Worm (Caenorhabditis elegans) whole organism, mixed stage, embryonic: ENCODE measurements around the gene F44G4.6.
A peak's percentile ranks its signal among the peaks of the same experiment; 100 is the strongest.

Source experiments
- M03D4.4 ChIP-seq: sonication (generic microtip); optimal IDR thresholded peaks from 2 replicates; lab custom pipeline; 2017; ENCODE audit warnings: mild to moderate bottlenecking, missing genetic modification characterization, missing compliant biosample characterization
- bed-3 ChIP-seq: fragments of 200-800 bp; sonication (Bioruptor generic); optimal IDR thresholded peaks from 3 replicates; lab custom pipeline; 2018; ENCODE audit warnings: mild to moderate bottlenecking, missing genetic modification characterization, moderate library complexity, missing compliant biosample characterization
- blmp-1 ChIP-seq: fragments of 150-350 bp; optimal IDR thresholded peaks from 2 replicates; lab custom pipeline; 2014; ENCODE audit warnings: missing biosample characterization, missing genetic modification characterization
- ceh-39 ChIP-seq: fragments of 150-350 bp; optimal IDR thresholded peaks from 2 replicates; lab custom pipeline; 2014; ENCODE audit warnings: missing biosample characterization, missing genetic modification characterization
- ceh-43 ChIP-seq: fragments of 200-800 bp; sonication (Bioruptor generic); optimal IDR thresholded peaks from 2 replicates; lab custom pipeline; 2018; ENCODE audit warnings: mild to moderate bottlenecking, missing genetic modification characterization, moderate library complexity, missing compliant biosample characterization
- ceh-83 ChIP-seq: fragments of 200-800 bp; sonication (Bioruptor generic); optimal IDR thresholded peaks from 2 replicates; lab custom pipeline; 2018; ENCODE audit warnings: mild to moderate bottlenecking, missing genetic modification characterization, missing compliant biosample characterization
- ces-1 ChIP-seq: fragments of 150-350 bp; optimal IDR thresholded peaks from 2 replicates; lab custom pipeline; 2014; ENCODE audit warnings: missing biosample characterization, missing genetic modification reagents, missing genetic modification characterization
- cnd-1 ChIP-seq: fragments of 200-800 bp; sonication (Bioruptor generic); optimal IDR thresholded peaks from 2 replicates; lab custom pipeline; 2018; ENCODE audit warnings: mild to moderate bottlenecking, missing genetic modification characterization, missing compliant biosample characterization
- elt-1 ChIP-seq: sonication (generic microtip); optimal IDR thresholded peaks from 2 replicates; lab custom pipeline; 2017; ENCODE audit warnings: missing genetic modification characterization, mild to moderate bottlenecking, missing compliant biosample characterization, antibody characterized with exemption, moderate library complexity, borderline replicate concordance; ENCODE audit not compliant: insufficient read depth
- elt-3 ChIP-seq: fragments of 150-350 bp; optimal IDR thresholded peaks from 2 replicates; lab custom pipeline; 2014; ENCODE audit warnings: missing biosample characterization, missing genetic modification characterization
- ham-2 ChIP-seq: fragments of 200-800 bp; sonication (Bioruptor generic); optimal IDR thresholded peaks from 2 replicates; lab custom pipeline; 2018; ENCODE audit warnings: mild to moderate bottlenecking, missing genetic modification characterization, missing compliant biosample characterization
- hlh-1 ChIP-seq: fragments of 150-350 bp; optimal IDR thresholded peaks from 2 replicates; lab custom pipeline; 2014; ENCODE audit warnings: missing biosample characterization, missing genetic modification reagents, missing genetic modification characterization
- lin-13 ChIP-seq: fragments of 150-350 bp; optimal IDR thresholded peaks from 2 replicates; lab custom pipeline; 2014; ENCODE audit warnings: missing biosample characterization, missing genetic modification characterization
- lsy-2 ChIP-seq: fragments of 150-350 bp; optimal IDR thresholded peaks from 2 replicates; lab custom pipeline; 2014; ENCODE audit warnings: missing biosample characterization, missing genetic modification characterization
- mab-5 ChIP-seq: fragments of 150-350 bp; optimal IDR thresholded peaks from 2 replicates; lab custom pipeline; 2014; ENCODE audit warnings: missing biosample characterization, missing genetic modification characterization
- mls-2 ChIP-seq: sonication (generic microtip); optimal IDR thresholded peaks from 2 replicates; lab custom pipeline; 2016; ENCODE audit warnings: mild to moderate bottlenecking, missing genetic modification characterization, moderate library complexity, missing compliant biosample characterization
- nhr-12 ChIP-seq: fragments of 150-350 bp; optimal IDR thresholded peaks from 2 replicates; lab custom pipeline; 2014; ENCODE audit warnings: missing biosample characterization, missing genetic modification characterization
- nhr-2 ChIP-seq: fragments of 150-350 bp; optimal IDR thresholded peaks from 2 replicates; lab custom pipeline; 2014; ENCODE audit warnings: missing biosample characterization, missing genetic modification characterization
- nhr-237 ChIP-seq: fragments of 150-350 bp; optimal IDR thresholded peaks from 2 replicates; lab custom pipeline; 2014; ENCODE audit warnings: missing biosample characterization, missing genetic modification characterization
- nhr-28 ChIP-seq: fragments of 150-350 bp; optimal IDR thresholded peaks from 2 replicates; lab custom pipeline; 2014; ENCODE audit warnings: missing biosample characterization, missing genetic modification characterization
- pha-4 ChIP-seq: fragments of 150-350 bp; optimal IDR thresholded peaks from 2 replicates; lab custom pipeline; 2018; ENCODE audit warnings: missing biosample characterization, missing genetic modification reagents, missing genetic modification characterization
- sem-2 ChIP-seq: fragments of 200-800 bp; sonication (Bioruptor generic); optimal IDR thresholded peaks from 2 replicates; lab custom pipeline; 2018; ENCODE audit warnings: mild to moderate bottlenecking, missing genetic modification characterization, missing compliant biosample characterization
- snpc-4 ChIP-seq: fragments of 150-350 bp; optimal IDR thresholded peaks from 2 replicates; lab custom pipeline; 2014; ENCODE audit warnings: missing biosample characterization, missing genetic modification characterization
- sptf-1 ChIP-seq: sonication (generic microtip); optimal IDR thresholded peaks from 2 replicates; lab custom pipeline; 2017; ENCODE audit warnings: mild to moderate bottlenecking, missing genetic modification characterization, moderate library complexity, missing compliant biosample characterization
- tbx-8 ChIP-seq: fragments of 200-800 bp; sonication (Bioruptor generic); optimal IDR thresholded peaks from 2 replicates; lab custom pipeline; 2018; ENCODE audit warnings: mild to moderate bottlenecking, missing genetic modification characterization, moderate library complexity, missing compliant biosample characterization
- unc-120 ChIP-seq: sonication (generic microtip); optimal IDR thresholded peaks from 2 replicates; lab custom pipeline; 2017; ENCODE audit warnings: missing genetic modification characterization, missing compliant biosample characterization; ENCODE audit not compliant: poor library complexity, severe bottlenecking
- zip-8 ChIP-seq: fragments of 150-350 bp; optimal IDR thresholded peaks from 2 replicates; lab custom pipeline; 2014; ENCODE audit warnings: missing biosample characterization, missing genetic modification characterization
- ztf-11 ChIP-seq: fragments of 150-350 bp; optimal IDR thresholded peaks from 2 replicates; lab custom pipeline; 2014; ENCODE audit warnings: missing biosample characterization, missing genetic modification characterization

F44G4.6 gene

DNA sequence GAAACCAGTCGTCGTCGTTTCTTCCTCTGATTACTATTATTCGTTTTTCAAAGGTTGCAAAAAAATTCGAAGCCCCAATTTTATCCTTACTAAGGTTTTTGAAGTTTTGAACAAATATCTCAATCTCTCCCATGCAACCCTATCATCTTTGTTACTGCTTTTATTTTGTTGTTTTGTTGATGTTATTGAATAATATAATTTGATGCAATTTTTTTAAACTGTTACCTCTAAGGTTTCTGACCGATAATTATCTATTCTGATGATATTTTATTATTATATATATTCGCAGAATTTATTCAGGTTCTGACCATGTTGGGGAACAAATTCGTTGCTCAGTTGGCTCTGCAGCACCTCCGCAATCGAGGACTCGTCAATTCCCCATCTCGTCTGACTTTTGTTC, 5.5 kb downstream of the F44G4.6 start, which contains the start of gene ndub-2:
Gene ndub-2 (plus strand): TSS at position 301 of the 400 bp plus-strand sequence.
- TF ChIP-seq mls-2 (tag; lab: Kevin White, UChicago), result no peak
- no peak for TF ChIP-seq unc-120 (tag; lab: Kevin White, UChicago)

DNA sequence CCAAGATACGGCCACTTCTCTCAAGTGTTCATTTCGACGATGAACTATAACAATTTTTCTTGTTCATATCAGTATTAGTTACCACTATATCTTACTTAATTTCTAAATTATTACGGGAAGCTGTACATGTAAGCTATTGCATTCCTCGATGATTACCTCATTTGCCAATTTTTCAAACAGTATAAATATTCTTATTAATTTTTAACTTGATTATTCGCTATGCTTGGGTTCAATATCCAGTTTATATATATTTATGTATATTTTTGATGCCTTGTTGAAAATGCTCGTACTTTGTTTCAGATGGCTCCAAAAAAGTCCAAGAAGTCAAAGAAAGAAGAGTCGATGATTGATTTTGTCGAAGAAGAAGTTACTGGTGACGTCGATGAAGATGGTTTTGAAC, 7.3 kb downstream of the F44G4.6 start, which contains the start of gene F44G4.1:
Gene F44G4.1 (plus strand): TSS at position 301 of the 400 bp plus-strand sequence.
- TF ChIP-seq bed-3 (GFP tag; lab: Kevin White, UChicago), result no peak
- no peak for TF ChIP-seq lin-13 (tag; lab: Kevin White, UChicago)

DNA sequence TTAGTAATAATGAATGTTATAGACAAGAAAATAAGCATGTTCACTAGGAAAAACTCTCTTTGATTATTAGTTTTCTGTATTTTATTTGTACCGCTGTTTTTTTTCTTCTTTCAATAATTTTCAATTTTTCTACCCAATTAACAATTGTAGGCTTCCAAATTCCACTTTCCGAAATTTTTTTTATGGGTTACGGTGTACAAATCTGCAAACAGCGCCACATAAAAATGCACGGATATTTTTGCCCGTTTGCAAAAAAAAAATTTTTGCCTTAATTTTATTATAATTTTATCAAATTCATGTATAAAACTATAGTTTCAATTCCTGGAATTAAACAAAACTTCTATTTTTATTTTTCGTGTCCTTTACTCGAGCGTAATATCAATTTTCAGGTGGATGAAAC, 8.8 kb downstream of the F44G4.6 start, which contains the start of gene ooc-5:
Gene ooc-5 (plus strand): TSS at position 381 of the 400 bp plus-strand sequence.
- no peak for TF ChIP-seq ceh-39
- peak; percentile 93 for TF ChIP-seq lsy-2
- TF ChIP-seq ces-1, result peak; percentile 19
- TF ChIP-seq nhr-237, result no peak

DNA sequence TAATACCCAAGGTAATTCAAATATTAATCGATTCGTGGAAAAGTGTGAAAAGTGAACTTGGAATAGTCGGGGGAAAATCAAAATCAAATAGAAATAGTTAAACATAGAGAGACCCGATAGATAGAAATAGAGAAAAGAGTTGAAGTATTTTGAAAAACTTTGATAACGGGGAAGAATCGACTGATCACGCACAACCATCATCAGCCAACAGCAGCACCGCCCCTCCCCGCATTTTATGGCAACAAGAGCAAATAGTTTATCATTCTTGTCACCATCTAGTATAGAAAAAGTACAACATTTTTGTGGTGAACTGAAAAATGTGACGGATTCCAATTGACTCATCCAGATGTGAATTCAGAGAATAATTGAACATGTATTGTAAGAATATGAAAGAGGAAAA, 10.0 kb downstream of the F44G4.6 start:
- no peak for TF ChIP-seq ces-1
- TF ChIP-seq nhr-2 (tag; lab: Kevin White, UChicago), result no peak
- no peak for TF ChIP-seq snpc-4 (tag; lab: Kevin White, UChicago)
- TF ChIP-seq nhr-12, result no peak
- TF ChIP-seq mab-5, result no peak
- TF ChIP-seq tbx-8 (GFP tag; lab: Kevin White, UChicago), result no peak
- no peak for TF ChIP-seq mls-2 (tag; lab: Kevin White, UChicago)
- TF ChIP-seq pha-4 (tag; lab: Kevin White, UChicago), result no peak
- no peak for TF ChIP-seq sem-2
- TF ChIP-seq ceh-43 (GFP tag; lab: Kevin White, UChicago), result no peak

DNA sequence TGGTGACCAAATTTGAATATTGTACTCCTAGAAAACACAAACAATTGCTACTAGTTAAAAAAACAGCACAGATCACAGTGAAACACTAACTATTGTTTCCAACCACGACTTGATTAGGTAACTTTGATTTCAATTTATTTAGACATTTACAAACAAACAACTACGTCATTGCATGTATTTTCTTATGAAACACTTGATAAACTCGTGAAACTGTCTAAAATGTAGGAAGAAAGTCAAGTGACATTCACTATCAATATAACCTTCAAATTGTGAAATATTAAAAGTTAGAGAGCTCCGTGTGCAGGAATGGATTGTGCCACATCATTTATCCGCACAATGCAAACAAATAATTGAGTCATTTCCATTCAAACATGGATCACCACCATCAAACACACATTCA, 11.3 kb downstream of the F44G4.6 start:
- TF ChIP-seq nhr-237 (no peak), lin-13 (tag; lab: Kevin White, UChicago) (no peak), blmp-1 (no peak), ztf-11 (tag; lab: Kevin White, UChicago) (no peak), ceh-43 (GFP tag; lab: Kevin White, UChicago) (no peak), hlh-1 (tag; lab: Kevin White, UChicago) (no peak), nhr-2 (tag; lab: Kevin White, UChicago) (no peak), M03D4.4 (tag; lab: Kevin White, UChicago) (no peak), zip-8 (tag; lab: Kevin White, UChicago) (no peak), snpc-4 (tag; lab: Kevin White, UChicago) (no peak), nhr-28 (tag; lab: Kevin White, UChicago) (no peak), bed-3 (GFP tag; lab: Kevin White, UChicago) (no peak), ceh-83 (no peak), nhr-12 (no peak), unc-120 (tag; lab: Kevin White, UChicago) (no peak), ceh-39 (no peak), tbx-8 (GFP tag; lab: Kevin White, UChicago) (no peak), elt-1 (tag; lab: Kevin White, UChicago) (no peak), elt-3 (tag; lab: Kevin White, UChicago) (no peak)

DNA sequence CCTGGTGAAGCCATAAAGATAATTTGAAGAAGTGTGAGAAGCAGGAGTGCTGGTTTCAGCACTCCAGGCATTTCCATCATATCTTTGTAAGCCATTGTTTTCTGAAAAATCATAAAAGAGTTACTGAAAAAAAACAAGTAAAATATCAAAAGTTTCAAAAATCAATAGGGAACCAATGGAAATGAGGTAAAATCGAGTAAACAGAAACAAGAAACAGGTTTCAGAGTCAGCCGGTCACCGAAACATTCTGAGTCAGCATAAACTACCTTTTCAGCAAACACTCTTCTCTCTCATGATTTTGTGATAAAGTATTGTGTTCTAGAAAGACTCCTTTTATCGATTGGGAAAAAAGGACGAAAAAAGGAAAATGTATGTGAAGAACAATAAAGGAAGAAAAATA, 12.1 kb downstream of the F44G4.6 start, which contains the start of gene C18E9.9:
Gene C18E9.9 (minus strand): TSS at position 101 of the 400 bp plus-strand sequence.
- TF ChIP-seq hlh-1 (tag; lab: Kevin White, UChicago), result no peak

DNA sequence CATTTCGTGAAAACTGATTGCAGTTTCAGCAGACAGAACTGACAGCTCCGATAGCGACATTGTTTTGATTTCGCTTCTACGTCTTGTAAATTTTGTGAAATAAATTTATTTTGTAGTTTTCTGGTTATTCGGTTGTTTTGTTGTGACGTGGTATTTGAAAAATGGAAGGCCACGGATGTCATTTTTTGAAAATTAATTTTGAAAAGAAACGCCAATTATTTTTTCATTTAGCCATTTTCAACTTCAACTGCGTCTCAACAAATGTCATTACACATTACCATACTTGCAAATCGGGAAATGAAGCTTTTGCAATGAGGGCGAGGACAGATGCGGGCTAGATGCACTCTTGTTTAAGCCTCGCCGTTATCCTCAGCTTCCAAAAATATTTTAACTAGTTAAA, 13.6 kb downstream of the F44G4.6 start, which contains the start of gene C18E9.8:
Gene C18E9.8 (minus strand): TSS at position 101 of the 400 bp plus-strand sequence.
- TF ChIP-seq cnd-1 (no peak), ztf-11 (tag; lab: Kevin White, UChicago) (no peak), elt-3 (tag; lab: Kevin White, UChicago) (no peak), nhr-2 (tag; lab: Kevin White, UChicago) (no peak), nhr-237 (no peak), lsy-2 (no peak), sem-2 (no peak), zip-8 (tag; lab: Kevin White, UChicago) (no peak), sptf-1 (tag; lab: Kevin White, UChicago) (no peak), hlh-1 (tag; lab: Kevin White, UChicago) (no peak), ham-2 (GFP tag; lab: Kevin White, UChicago) (no peak), pha-4 (tag; lab: Kevin White, UChicago) (no peak)
